Worm (Caenorhabditis elegans) whole organism, early embryonic: ENCODE results near the gene C45G7.4.

Experiments
- B0310.2 ChIP-seq: sonication (generic microtip); optimal IDR thresholded peaks from 2 replicates; lab custom pipeline; 2016; ENCODE audit warnings: mild to moderate bottlenecking, missing genetic modification characterization, missing compliant biosample characterization
- F13C5.2 ChIP-seq: sonication (generic microtip); optimal IDR thresholded peaks from 2 replicates; lab custom pipeline; 2017; ENCODE audit warnings: mild to moderate bottlenecking, missing genetic modification characterization, inconsistent platforms, missing compliant biosample characterization
- aly-1 ChIP-seq: sonication (generic microtip); optimal IDR thresholded peaks from 2 replicates; lab custom pipeline; 2016; ENCODE audit warnings: missing genetic modification characterization, missing compliant biosample characterization
- ama-1 ChIP-seq: fragments of 150-350 bp; optimal IDR thresholded peaks from 2 replicates; lab custom pipeline; 2014
- ceh-13 ChIP-seq: fragments of 200-800 bp; sonication (Bioruptor generic); optimal IDR thresholded peaks from 2 replicates; lab custom pipeline; 2018; ENCODE audit warnings: mild to moderate bottlenecking, missing genetic modification characterization, missing compliant biosample characterization
- ets-7 ChIP-seq: sonication (generic microtip); optimal IDR thresholded peaks from 2 replicates; lab custom pipeline; 2016; ENCODE audit warnings: missing genotype, missing genetic modification characterization, missing compliant biosample characterization
- flt-1 ChIP-seq: fragments of 200-800 bp; sonication (Bioruptor generic); IDR thresholded peaks from 2 replicates; pipeline ENCODE4 v1.3.6; 2022; ENCODE audit warnings: missing genetic modification characterization, missing compliant biosample characterization
- hmbx-1 ChIP-seq: sonication (generic microtip); optimal IDR thresholded peaks from 2 replicates; lab custom pipeline; 2016; ENCODE audit warnings: mild to moderate bottlenecking, missing genetic modification characterization, missing compliant biosample characterization
- hmg-4 ChIP-seq: fragments of 200-800 bp; sonication (Bioruptor generic); optimal IDR thresholded peaks from 2 replicates; lab custom pipeline; 2018; ENCODE audit warnings: mild to moderate bottlenecking, missing genetic modification characterization, missing compliant biosample characterization
- hnd-1 ChIP-seq: sonication (generic microtip); optimal IDR thresholded peaks from 2 replicates; lab custom pipeline; 2016; ENCODE audit warnings: missing genetic modification characterization, missing compliant biosample characterization
- pes-1 ChIP-seq: fragments of 200-800 bp; sonication (Bioruptor generic); IDR thresholded peaks from 2 replicates; pipeline ENCODE4 v1.3.6; 2022; ENCODE audit warnings: missing genetic modification reagents, missing genetic modification characterization, missing compliant biosample characterization
- sea-1 ChIP-seq: fragments of 200-800 bp; sonication (Bioruptor generic); conservative IDR thresholded peaks from 2 replicates; pipeline ENCODE4 v1.3.6; 2022; ENCODE audit warnings: missing genetic modification characterization, missing compliant biosample characterization
- tbx-11 ChIP-seq: fragments of 200-800 bp; sonication (Bioruptor generic); IDR thresholded peaks from 2 replicates; pipeline ENCODE4 v1.3.6; 2022; ENCODE audit warnings: missing genetic modification characterization, missing compliant biosample characterization
- tra-4 ChIP-seq: sonication (generic microtip); optimal IDR thresholded peaks from 2 replicates; lab custom pipeline; 2017; ENCODE audit warnings: missing genetic modification characterization, missing compliant biosample characterization

- TF ChIP-seq hnd-1 (tag; lab: Kevin White, UChicago): no peak
- TF ChIP-seq flt-1 (GFP tag; lab: Robert Waterston, UW): no peak
- TF ChIP-seq B0310.2 (tag; lab: Kevin White, UChicago): no peak
- no peak for TF ChIP-seq hmbx-1 (tag; lab: Kevin White, UChicago)
- no peak for TF ChIP-seq ceh-13 (GFP tag; lab: Kevin White, UChicago)
- no peak for TF ChIP-seq F13C5.2
- no peak for TF ChIP-seq ets-7
- no peak for TF ChIP-seq tra-4
- no peak for TF ChIP-seq tbx-11 (GFP tag; lab: Robert Waterston, UW)
- TF ChIP-seq pes-1: no peak
- no peak for TF ChIP-seq sea-1
- no peak for TF ChIP-seq hmg-4 (GFP tag; lab: Kevin White, UChicago)
- TF ChIP-seq aly-1 (tag; lab: Kevin White, UChicago): no peak
- TF ChIP-seq ama-1 (lab: Kevin White, UChicago): no peak
Measured at ce11 chrIV:2387970-2388705, 44.7 kb upstream of the C45G7.4 start, which contains the start of gene sec-61.B.
